Worm (Caenorhabditis elegans): ENCODE measurements around the gene T14B4.19.

- TF ChIP-seq nhr-12 (tag; optimal IDR thresholded peaks at IDR 0.05) (no peak), elt-3 (tag; optimal IDR thresholded peaks at IDR 0.05) (no peak), nhr-11 (tag; optimal IDR thresholded peaks at IDR 0.05) (no peak), dmd-4 (tag; optimal IDR thresholded peaks at IDR 0.05) (no peak), ama-1 (optimal IDR thresholded peaks at IDR 0.05) (no peak)
Observed at ce11 chrII:6716638-6717037, 3.9 kb upstream of the T14B4.19 start, which contains the start of the genes T14B4.5 and T14B4.20.
